Worm (Caenorhabditis elegans) whole organism, early embryonic: Measurements from ENCODE around the gene F36G3.3.

Source experiments
- B0310.2 ChIP-seq: sonication (generic microtip); optimal IDR thresholded peaks from 2 replicates; lab custom pipeline; 2016; ENCODE audit warnings: mild to moderate bottlenecking, missing genetic modification characterization, missing compliant biosample characterization
- F13C5.2 ChIP-seq: sonication (generic microtip); optimal IDR thresholded peaks from 2 replicates; lab custom pipeline; 2017; ENCODE audit warnings: mild to moderate bottlenecking, missing genetic modification characterization, inconsistent platforms, missing compliant biosample characterization
- aly-1 ChIP-seq: sonication (generic microtip); optimal IDR thresholded peaks from 2 replicates; lab custom pipeline; 2016; ENCODE audit warnings: missing genetic modification characterization, missing compliant biosample characterization
- ama-1 ChIP-seq: fragments of 150-350 bp; optimal IDR thresholded peaks from 2 replicates; lab custom pipeline; 2014
- ceh-13 ChIP-seq: fragments of 200-800 bp; sonication (Bioruptor generic); optimal IDR thresholded peaks from 2 replicates; lab custom pipeline; 2018; ENCODE audit warnings: mild to moderate bottlenecking, missing genetic modification characterization, missing compliant biosample characterization
- ceh-36 ChIP-seq: sonication (generic microtip); optimal IDR thresholded peaks from 2 replicates; lab custom pipeline; 2016; ENCODE audit warnings: missing genetic modification characterization, inconsistent platforms, missing compliant biosample characterization
- ets-7 ChIP-seq: sonication (generic microtip); optimal IDR thresholded peaks from 2 replicates; lab custom pipeline; 2016; ENCODE audit warnings: missing genotype, missing genetic modification characterization, missing compliant biosample characterization
- flt-1 ChIP-seq: fragments of 200-800 bp; sonication (Bioruptor generic); IDR thresholded peaks from 2 replicates; pipeline ENCODE4 v1.3.6; 2022; ENCODE audit warnings: missing genetic modification characterization, missing compliant biosample characterization
- hmbx-1 ChIP-seq: sonication (generic microtip); optimal IDR thresholded peaks from 2 replicates; lab custom pipeline; 2016; ENCODE audit warnings: mild to moderate bottlenecking, missing genetic modification characterization, missing compliant biosample characterization
- hmg-4 ChIP-seq: fragments of 200-800 bp; sonication (Bioruptor generic); optimal IDR thresholded peaks from 2 replicates; lab custom pipeline; 2018; ENCODE audit warnings: mild to moderate bottlenecking, missing genetic modification characterization, missing compliant biosample characterization
- hnd-1 ChIP-seq: sonication (generic microtip); optimal IDR thresholded peaks from 2 replicates; lab custom pipeline; 2016; ENCODE audit warnings: missing genetic modification characterization, missing compliant biosample characterization
- pes-1 ChIP-seq: fragments of 200-800 bp; sonication (Bioruptor generic); IDR thresholded peaks from 2 replicates; pipeline ENCODE4 v1.3.6; 2022; ENCODE audit warnings: missing genetic modification reagents, missing genetic modification characterization, missing compliant biosample characterization
- scrt-1 ChIP-seq: fragments of 200-800 bp; sonication (Bioruptor generic); IDR thresholded peaks from 2 replicates; pipeline ENCODE4 v1.3.6; 2022; ENCODE audit warnings: missing genetic modification characterization, missing compliant biosample characterization
- sea-1 ChIP-seq: fragments of 200-800 bp; sonication (Bioruptor generic); conservative IDR thresholded peaks from 2 replicates; pipeline ENCODE4 v1.3.6; 2022; ENCODE audit warnings: missing genetic modification characterization, missing compliant biosample characterization
- tbx-11 ChIP-seq: fragments of 200-800 bp; sonication (Bioruptor generic); IDR thresholded peaks from 2 replicates; pipeline ENCODE4 v1.3.6; 2022; ENCODE audit warnings: missing genetic modification characterization, missing compliant biosample characterization
- tbx-37 ChIP-seq: fragments of 200-800 bp; sonication (Bioruptor generic); conservative IDR thresholded peaks from 2 replicates; pipeline ENCODE4 v1.3.6; 2022; ENCODE audit warnings: missing genetic modification reagents, missing genetic modification characterization, missing compliant biosample characterization
- tra-4 ChIP-seq: sonication (generic microtip); optimal IDR thresholded peaks from 2 replicates; lab custom pipeline; 2017; ENCODE audit warnings: missing genetic modification characterization, missing compliant biosample characterization

The F36G3.3 gene

ce11 chrX:9777481-9777880, 21.2 kb upstream of the F36G3.3 start, which contains the start of gene T09B9.5:
Gene T09B9.5, plus strand, starts transcription at chrX:9777781.
- no peak for TF ChIP-seq hmg-4 (GFP tag; lab: Kevin White, UChicago)
- TF ChIP-seq hmbx-1 (tag; lab: Kevin White, UChicago): no peak
- TF ChIP-seq scrt-1 (GFP tag; lab: Robert Waterston, UW): no peak
- no peak for TF ChIP-seq flt-1
- TF ChIP-seq pes-1 (GFP tag; lab: Robert Waterston, UW): no peak
- no peak for TF ChIP-seq ceh-36 (tag; lab: Kevin White, UChicago)
- TF ChIP-seq aly-1 (tag; lab: Kevin White, UChicago): no peak
- TF ChIP-seq hnd-1 (tag; lab: Kevin White, UChicago): no peak
- TF ChIP-seq ceh-13 (GFP tag; lab: Kevin White, UChicago): no peak
- no peak for TF ChIP-seq sea-1
- no peak for TF ChIP-seq tra-4 (tag; lab: Kevin White, UChicago)
- TF ChIP-seq ets-7 (tag; lab: Kevin White, UChicago): no peak
- no peak for TF ChIP-seq tbx-11 (GFP tag; lab: Robert Waterston, UW)

- TF ChIP-seq tra-4 (tag; lab: Kevin White, UChicago) (no peak), pes-1 (GFP tag; lab: Robert Waterston, UW) (no peak), hmbx-1 (tag; lab: Kevin White, UChicago) (no peak), tbx-11 (GFP tag; lab: Robert Waterston, UW) (no peak), flt-1 (no peak), hnd-1 (tag; lab: Kevin White, UChicago) (no peak), B0310.2 (tag; lab: Kevin White, UChicago) (no peak), ets-7 (tag; lab: Kevin White, UChicago) (no peak), ama-1 (lab: Kevin White, UChicago) (no peak), ceh-13 (GFP tag; lab: Kevin White, UChicago) (no peak), scrt-1 (GFP tag; lab: Robert Waterston, UW) (no peak), sea-1 (no peak), F13C5.2 (no peak), hmg-4 (GFP tag; lab: Kevin White, UChicago) (no peak), aly-1 (tag; lab: Kevin White, UChicago) (no peak), tbx-37 (no peak)
These were observed 16.2 kb upstream of the F36G3.3 start for ce11 chrX:9782389-9782939.

ce11 chrX:9785865-9786264, 12.8 kb upstream of the F36G3.3 start:
- no peak for TF ChIP-seq scrt-1 (GFP tag; lab: Robert Waterston, UW)
- TF ChIP-seq hnd-1 (tag; lab: Kevin White, UChicago): no peak
- TF ChIP-seq ceh-36 (tag; lab: Kevin White, UChicago): no peak
- no peak for TF ChIP-seq B0310.2 (tag; lab: Kevin White, UChicago)
- no peak for TF ChIP-seq ets-7 (tag; lab: Kevin White, UChicago)

ce11 chrX:9789110-9789509, 9.5 kb upstream of the F36G3.3 start, which contains the start of gene F36G3.1:
Gene F36G3.1, minus strand, starts transcription at chrX:9789210.
- TF ChIP-seq ceh-13 (GFP tag; lab: Kevin White, UChicago) (no peak), tbx-37 (no peak), flt-1 (no peak), pes-1 (GFP tag; lab: Robert Waterston, UW) (no peak), ets-7 (tag; lab: Kevin White, UChicago) (no peak), B0310.2 (tag; lab: Kevin White, UChicago) (no peak), hmg-4 (GFP tag; lab: Kevin White, UChicago) (no peak), sea-1 (no peak), ama-1 (lab: Kevin White, UChicago) (no peak), hnd-1 (tag; lab: Kevin White, UChicago) (no peak)

ce11 chrX:9794173-9794572, 4.5 kb upstream of the F36G3.3 start, which contains the start of gene F36G3.2:
Gene F36G3.2, minus strand, starts transcription at chrX:9794273.
- TF ChIP-seq hnd-1 (tag; lab: Kevin White, UChicago) (no peak), ceh-13 (GFP tag; lab: Kevin White, UChicago) (no peak), ceh-36 (tag; lab: Kevin White, UChicago) (no peak), pes-1 (GFP tag; lab: Robert Waterston, UW) (no peak), aly-1 (tag; lab: Kevin White, UChicago) (no peak), ets-7 (tag; lab: Kevin White, UChicago) (no peak), ama-1 (lab: Kevin White, UChicago) (no peak), tra-4 (tag; lab: Kevin White, UChicago) (no peak), F13C5.2 (no peak), sea-1 (no peak), scrt-1 (GFP tag; lab: Robert Waterston, UW) (no peak), flt-1 (no peak), B0310.2 (tag; lab: Kevin White, UChicago) (no peak), hmg-4 (GFP tag; lab: Kevin White, UChicago) (no peak)

- no peak for TF ChIP-seq tra-4 (tag; lab: Kevin White, UChicago)
- no peak for TF ChIP-seq F13C5.2
- TF ChIP-seq ceh-36 (tag; lab: Kevin White, UChicago): no peak
- no peak for TF ChIP-seq sea-1
- TF ChIP-seq aly-1 (tag; lab: Kevin White, UChicago): no peak
These were observed 3.1 kb upstream of the F36G3.3 start for ce11 chrX:9795579-9795978.

- TF ChIP-seq F13C5.2 (no peak), tra-4 (tag; lab: Kevin White, UChicago) (no peak), hmbx-1 (tag; lab: Kevin White, UChicago) (no peak), sea-1 (no peak), tbx-11 (GFP tag; lab: Robert Waterston, UW) (no peak), tbx-37 (no peak), scrt-1 (GFP tag; lab: Robert Waterston, UW) (no peak), ama-1 (lab: Kevin White, UChicago) (no peak), hnd-1 (tag; lab: Kevin White, UChicago) (no peak), ceh-13 (GFP tag; lab: Kevin White, UChicago) (no peak), hmg-4 (GFP tag; lab: Kevin White, UChicago) (no peak), flt-1 (no peak), ets-7 (tag; lab: Kevin White, UChicago) (no peak)
These were observed 2.6 kb upstream of the F36G3.3 start for ce11 chrX:9796063-9796462.
